Worm (Caenorhabditis elegans) whole organism, L2 larva: Measurements from ENCODE around the gene F32H5.4.

Experiments
- F13H6.1 ChIP-seq: sonication (generic microtip); optimal IDR thresholded peaks from 2 replicates; lab custom pipeline; 2016; ENCODE audit warnings: missing genetic modification characterization, missing compliant biosample characterization
- R02D3.7 ChIP-seq: fragments of 150-350 bp; optimal IDR thresholded peaks from 2 replicates; lab custom pipeline; 2014; ENCODE audit warnings: missing biosample characterization, missing genetic modification characterization
- ZK546.5 ChIP-seq: sonication (generic microtip); optimal IDR thresholded peaks from 2 replicates; lab custom pipeline; 2017; ENCODE audit warnings: missing biosample characterization, missing genetic modification characterization
- alr-1 ChIP-seq: fragments of 150-350 bp; optimal IDR thresholded peaks from 2 replicates; lab custom pipeline; 2014; ENCODE audit warnings: missing biosample characterization, missing genetic modification characterization
- ama-1 ChIP-seq: fragments of 150-350 bp; optimal IDR thresholded peaks from 2 replicates; lab custom pipeline; 2018; ENCODE audit warnings: inconsistent platforms
- blmp-1 ChIP-seq: sonication (generic microtip); optimal IDR thresholded peaks from 2 replicates; lab custom pipeline; 2017; ENCODE audit warnings: missing genetic modification characterization, mild to moderate bottlenecking, missing compliant biosample characterization, antibody characterized with exemption, moderate library complexity; ENCODE audit not compliant: insufficient read depth
- ceh-16 ChIP-seq: fragments of 150-350 bp; optimal IDR thresholded peaks from 2 replicates; lab custom pipeline; 2014; ENCODE audit warnings: missing biosample characterization, missing genetic modification characterization
- ceh-82 ChIP-seq: fragments of 150-350 bp; optimal IDR thresholded peaks from 2 replicates; lab custom pipeline; 2014; ENCODE audit warnings: missing biosample characterization, missing genetic modification characterization
- crh-2 ChIP-seq: sonication (generic microtip); optimal IDR thresholded peaks from 2 replicates; lab custom pipeline; 2017; ENCODE audit warnings: missing biosample characterization, missing genetic modification characterization
- egl-27 ChIP-seq: sonication (generic microtip); optimal IDR thresholded peaks from 3 replicates; lab custom pipeline; 2017; ENCODE audit warnings: missing biosample characterization, missing genetic modification reagents, missing genetic modification characterization
- elt-1 ChIP-seq: fragments of 150-350 bp; optimal IDR thresholded peaks from 2 replicates; lab custom pipeline; 2014; ENCODE audit warnings: missing biosample characterization, missing genetic modification characterization
- elt-3 ChIP-seq: sonication (generic microtip); optimal IDR thresholded peaks from 2 replicates; lab custom pipeline; 2017; ENCODE audit warnings: missing biosample characterization, missing genetic modification characterization
- fos-1 ChIP-seq: fragments of 150-350 bp; optimal IDR thresholded peaks from 2 replicates; lab custom pipeline; 2014; ENCODE audit warnings: missing biosample characterization, missing genetic modification characterization
- gmeb-1 ChIP-seq: fragments of 150-350 bp; optimal IDR thresholded peaks from 2 replicates; lab custom pipeline; 2014; ENCODE audit warnings: missing biosample characterization, missing genetic modification characterization
- lin-13 ChIP-seq: fragments of 150-350 bp; optimal IDR thresholded peaks from 2 replicates; lab custom pipeline; 2014; ENCODE audit warnings: missing biosample characterization, missing genetic modification reagents, missing genetic modification characterization
- lin-39 ChIP-seq: fragments of 150-350 bp; optimal IDR thresholded peaks from 2 replicates; lab custom pipeline; 2014; ENCODE audit warnings: missing biosample characterization, missing genetic modification reagents, missing genetic modification characterization
- lsy-2 ChIP-seq, 2 experiments: fragments of 150-350 bp in 1 of 2; sonication (generic microtip) in 1 of 2; optimal IDR thresholded peaks; 2 replicates each; lab custom pipeline; 2014 to 2017; ENCODE audit warnings: missing biosample characterization in 2 of 2, missing genetic modification characterization in 2 of 2
- mab-5 ChIP-seq: fragments of 150-350 bp; optimal IDR thresholded peaks from 2 replicates; lab custom pipeline; 2014; ENCODE audit warnings: missing biosample characterization, missing genetic modification characterization
- mbf-1 ChIP-seq: sonication (generic microtip); optimal IDR thresholded peaks from 2 replicates; lab custom pipeline; 2017; ENCODE audit warnings: missing biosample characterization, missing genetic modification characterization
- mdl-1 ChIP-seq, 2 experiments: fragments of 150-350 bp in 1 of 2; sonication (generic microtip) in 1 of 2; optimal IDR thresholded peaks; 2 replicates each; lab custom pipeline; 2017; ENCODE audit warnings: missing biosample characterization in 2 of 2, missing genetic modification characterization in 2 of 2
- nhr-11 ChIP-seq: fragments of 150-350 bp; optimal IDR thresholded peaks from 2 replicates; lab custom pipeline; 2014; ENCODE audit warnings: missing biosample characterization, missing genetic modification characterization
- nhr-12 ChIP-seq: fragments of 150-350 bp; optimal IDR thresholded peaks from 2 replicates; lab custom pipeline; 2014; ENCODE audit warnings: missing biosample characterization, missing genetic modification characterization
- nhr-129 ChIP-seq: fragments of 150-350 bp; optimal IDR thresholded peaks from 2 replicates; lab custom pipeline; 2014; ENCODE audit warnings: missing biosample characterization, missing genetic modification characterization
- nhr-21 ChIP-seq: fragments of 150-350 bp; optimal IDR thresholded peaks from 2 replicates; lab custom pipeline; 2014; ENCODE audit warnings: missing biosample characterization, missing genetic modification characterization
- nhr-23 ChIP-seq: fragments of 150-350 bp; optimal IDR thresholded peaks from 2 replicates; lab custom pipeline; 2014; ENCODE audit warnings: missing biosample characterization, missing genetic modification reagents, missing genetic modification characterization
- nhr-237 ChIP-seq: fragments of 150-350 bp; optimal IDR thresholded peaks from 2 replicates; lab custom pipeline; 2014; ENCODE audit warnings: missing biosample characterization, missing genetic modification characterization
- nhr-25 ChIP-seq: fragments of 150-350 bp; sonication (generic microtip); optimal IDR thresholded peaks from 3 replicates; lab custom pipeline; 2014; ENCODE audit warnings: missing biosample characterization, missing genetic modification characterization
- nhr-6 ChIP-seq: fragments of 150-350 bp; optimal IDR thresholded peaks from 2 replicates; lab custom pipeline; 2014; ENCODE audit warnings: missing biosample characterization, missing genetic modification characterization
- nhr-77 ChIP-seq: fragments of 150-350 bp; optimal IDR thresholded peaks from 2 replicates; lab custom pipeline; 2014; ENCODE audit warnings: missing biosample characterization, missing genetic modification characterization
- peb-1 ChIP-seq: fragments of 150-350 bp; optimal IDR thresholded peaks from 2 replicates; lab custom pipeline; 2014; ENCODE audit warnings: missing biosample characterization, missing genetic modification characterization
- sem-4 ChIP-seq: fragments of 150-350 bp; optimal IDR thresholded peaks from 2 replicates; lab custom pipeline; 2014; ENCODE audit warnings: missing biosample characterization, missing genetic modification reagents, missing genetic modification characterization
- sma-3 ChIP-seq: sonication (generic microtip); optimal IDR thresholded peaks from 2 replicates; lab custom pipeline; 2016; ENCODE audit warnings: missing genetic modification reagents, missing genetic modification characterization, missing compliant biosample characterization
- sma-9 ChIP-seq, 2 experiments: fragments of 150-350 bp in 1 of 2; sonication (generic microtip) in 1 of 2; optimal IDR thresholded peaks; 2 replicates each; lab custom pipeline; 2014 to 2016; ENCODE audit warnings: missing genetic modification characterization in 2 of 2, mild to moderate bottlenecking in 1 of 2, missing biosample characterization in 1 of 2, missing compliant biosample characterization in 1 of 2, missing genetic modification reagents in 1 of 2, moderate library complexity in 1 of 2
- unc-39 ChIP-seq: fragments of 150-350 bp; optimal IDR thresholded peaks from 2 replicates; lab custom pipeline; 2014; ENCODE audit warnings: missing biosample characterization, missing genetic modification characterization
- unc-55 ChIP-seq: fragments of 150-350 bp; sonication (generic microtip); optimal IDR thresholded peaks from 3 replicates; lab custom pipeline; 2014; ENCODE audit warnings: missing biosample characterization, missing genetic modification reagents, missing genetic modification characterization
- unc-62 ChIP-seq: fragments of 150-350 bp; optimal IDR thresholded peaks from 2 replicates; lab custom pipeline; 2014; ENCODE audit warnings: missing biosample characterization, missing genetic modification reagents, missing genetic modification characterization
- zag-1 ChIP-seq: fragments of 150-350 bp; optimal IDR thresholded peaks from 2 replicates; lab custom pipeline; 2014; ENCODE audit warnings: missing biosample characterization, missing genetic modification characterization
- ztf-1 ChIP-seq: fragments of 200-800 bp; sonication (Bioruptor generic); conservative IDR thresholded peaks from 2 replicates; pipeline ENCODE4 v1.3.6; 2022; ENCODE audit warnings: missing genetic modification characterization, missing compliant biosample characterization
- ztf-11 ChIP-seq: sonication (generic microtip); optimal IDR thresholded peaks from 2 replicates; lab custom pipeline; 2017; ENCODE audit warnings: missing biosample characterization, missing genetic modification characterization

The F32H5.4 gene

ce11 chrV:13374532-13374931 lies 14.2 kb downstream of the F32H5.4 start (continued):
- TF ChIP-seq mbf-1 (tag; lab: Kevin White, UChicago), result no peak
- no peak for TF ChIP-seq nhr-237
- TF ChIP-seq sma-9 (GFP tag; optimal IDR thresholded peaks at IDR 0.05; lab: Kevin White, UChicago), result peak; percentile 62
- TF ChIP-seq sma-9 (tag; optimal IDR thresholded peaks at IDR 0.05; lab: Kevin White, UChicago), result no peak
- no peak for TF ChIP-seq unc-62 (GFP tag; lab: Kevin White, UChicago)
- TF ChIP-seq nhr-12 (tag; lab: Kevin White, UChicago), result no peak

DNA sequence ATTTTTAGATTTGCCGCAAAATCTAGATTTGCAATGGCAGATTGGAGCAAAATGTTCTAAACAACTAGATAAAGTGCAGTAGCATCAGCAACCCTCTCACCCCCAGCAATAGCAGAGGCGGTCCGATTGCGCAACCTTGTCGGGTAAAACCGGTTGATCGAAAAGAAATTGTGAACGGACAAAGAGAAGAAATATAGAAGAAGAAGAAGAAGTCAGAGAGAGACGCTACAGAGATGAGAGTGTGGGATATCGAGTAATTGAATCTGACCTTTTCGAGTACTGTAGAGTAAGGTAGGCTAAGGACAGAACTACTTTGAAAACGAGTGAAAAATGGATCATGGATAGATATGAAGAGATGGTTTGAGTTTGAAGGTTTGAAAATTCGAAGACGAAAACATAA lies 15.5 kb downstream of the F32H5.4 start:
- peak; percentile 43 for TF ChIP-seq sma-9 (GFP tag; optimal IDR thresholded peaks at IDR 0.05; lab: Kevin White, UChicago)
- no peak for TF ChIP-seq sma-9 (tag; optimal IDR thresholded peaks at IDR 0.05; lab: Kevin White, UChicago)
- TF ChIP-seq R02D3.7 (tag; lab: Kevin White, UChicago), result no peak
- no peak for TF ChIP-seq nhr-77
- TF ChIP-seq gmeb-1 (tag; lab: Kevin White, UChicago), result no peak
- peak; percentile 13 for TF ChIP-seq nhr-129 (tag; lab: Kevin White, UChicago)
- no peak for TF ChIP-seq alr-1
- no peak for TF ChIP-seq unc-55 (GFP tag; lab: Kevin White, UChicago)
- TF ChIP-seq nhr-25 (tag; lab: Kevin White, UChicago), result peak; percentile 79
- peak; percentile 62 for TF ChIP-seq F13H6.1 (tag; lab: Kevin White, UChicago)
- TF ChIP-seq elt-3 (tag; lab: Kevin White, UChicago), result no peak
- no peak for TF ChIP-seq unc-62 (GFP tag; lab: Kevin White, UChicago)
- no peak for TF ChIP-seq elt-1 (tag; lab: Kevin White, UChicago)
- no peak for TF ChIP-seq ztf-1 (GFP tag; lab: Robert Waterston, UW)
- no peak for TF ChIP-seq nhr-23 (tag; lab: Kevin White, UChicago)
- peak; percentile 22 for TF ChIP-seq blmp-1 (tag; lab: Kevin White, UChicago)
- no peak for TF ChIP-seq zag-1 (tag; lab: Kevin White, UChicago)
- no peak for TF ChIP-seq nhr-21
- peak; percentile 59 for TF ChIP-seq egl-27
- TF ChIP-seq sma-3 (GFP tag; lab: Kevin White, UChicago), result peak; percentile 17
- no peak for TF ChIP-seq ama-1 (lab: Kevin White, UChicago)
- no peak for TF ChIP-seq nhr-6 (tag; lab: Kevin White, UChicago)
- TF ChIP-seq lin-39 (tag; lab: Kevin White, UChicago), result no peak
- TF ChIP-seq mdl-1 (tag; optimal IDR thresholded peaks at IDR 0.05; lab: Kevin White, UChicago), result no peak
- TF ChIP-seq ztf-11 (tag; lab: Kevin White, UChicago), result no peak
- TF ChIP-seq lin-13, result peak; percentile 7
- TF ChIP-seq fos-1 (tag; lab: Kevin White, UChicago), result peak; percentile 24
- peak in 1 of 2 experiments; percentile 15 for TF ChIP-seq lsy-2 (tag; optimal IDR thresholded peaks at IDR 0.05; lab: Kevin White, UChicago)
- no peak for TF ChIP-seq peb-1
- TF ChIP-seq ceh-16 (tag; lab: Kevin White, UChicago), result peak; percentile 68

DNA sequence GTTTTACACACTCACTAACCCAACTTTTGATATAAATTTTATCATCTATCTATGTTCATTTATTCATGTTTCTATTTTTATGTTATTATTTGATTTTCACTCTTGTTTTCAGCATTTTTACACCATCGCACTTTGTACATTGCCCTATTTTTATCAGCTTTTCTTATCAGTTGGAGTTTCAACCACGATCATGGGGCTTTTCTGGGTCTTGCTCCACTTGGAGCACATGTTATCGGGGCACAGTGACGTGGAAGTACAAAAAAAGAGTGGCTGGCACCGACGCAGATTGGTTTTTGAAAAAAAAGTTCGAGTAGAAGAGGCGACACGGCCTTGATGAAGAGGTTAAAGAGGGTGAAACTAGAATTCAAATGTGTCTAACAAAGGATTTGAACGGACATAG lies 16.8 kb downstream of the F32H5.4 start:
- TF ChIP-seq gmeb-1 (tag; lab: Kevin White, UChicago), result peak; percentile 27
- no peak for TF ChIP-seq ZK546.5
- no peak for TF ChIP-seq unc-39 (tag; lab: Kevin White, UChicago)
- TF ChIP-seq sma-9 (GFP tag; optimal IDR thresholded peaks at IDR 0.05; lab: Kevin White, UChicago), result peak; percentile 51
- TF ChIP-seq sma-9 (tag; optimal IDR thresholded peaks at IDR 0.05; lab: Kevin White, UChicago), result no peak
- TF ChIP-seq mab-5 (tag; lab: Kevin White, UChicago), result no peak
- TF ChIP-seq sem-4 (tag; lab: Kevin White, UChicago), result no peak
- TF ChIP-seq crh-2 (tag; lab: Kevin White, UChicago), result peak; percentile 85
- TF ChIP-seq F13H6.1 (tag; lab: Kevin White, UChicago), result peak; percentile 25
- no peak for TF ChIP-seq nhr-11 (tag; lab: Kevin White, UChicago)
- no peak for TF ChIP-seq ceh-82 (tag; lab: Kevin White, UChicago)
- TF ChIP-seq fos-1 (tag; lab: Kevin White, UChicago), result peak; percentile 55
